Fruit fly (Drosophila melanogaster): ENCODE measurements around the gene CG33700.

DNA sequence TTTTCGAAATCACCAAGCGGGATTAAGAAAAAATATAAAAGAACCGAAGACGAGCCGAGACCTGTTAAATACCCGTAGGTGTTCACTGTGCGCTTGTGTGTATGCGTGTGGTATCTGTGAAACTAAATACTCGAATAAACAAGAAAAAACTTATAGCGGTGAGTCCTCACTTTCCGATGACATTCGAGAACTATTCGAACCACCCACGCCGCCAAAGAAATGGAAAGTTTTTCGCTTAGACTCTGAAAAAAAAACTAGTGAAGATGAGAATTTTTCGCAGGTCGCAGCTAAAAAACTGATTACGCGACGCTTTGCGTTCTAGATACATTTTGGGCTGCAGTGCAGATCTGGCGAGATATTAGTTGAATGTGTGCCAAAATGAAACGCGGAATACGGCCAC lies 22.6 kb upstream of the CG33700 start:
- TF ChIP-seq pad (GFP tag; optimal IDR thresholded peaks at IDR 0.05): no peak
- no peak for TF ChIP-seq Clk (GFP tag; optimal IDR thresholded peaks at IDR 0.05)
- TF ChIP-seq CG7101 (tag; optimal IDR thresholded peaks at IDR 0.05): no peak
- no peak for TF ChIP-seq CG11617 (GFP tag; optimal IDR thresholded peaks at IDR 0.05)
- no peak for TF ChIP-seq Mnt (GFP tag; optimal IDR thresholded peaks at IDR 0.05)
- no peak for TF ChIP-seq cnc (optimal IDR thresholded peaks at IDR 0.05)
- TF ChIP-seq ovo (GFP tag; optimal IDR thresholded peaks at IDR 0.05): no peak
- TF ChIP-seq CG12768 (GFP tag; optimal IDR thresholded peaks at IDR 0.05): no peak
- no peak for TF ChIP-seq kay (GFP tag; ENCODE audit: borderline replicate concordance)
- no peak for TF ChIP-seq cic (GFP tag; optimal IDR thresholded peaks at IDR 0.05)
- no peak for TF ChIP-seq bab1 (GFP tag; optimal IDR thresholded peaks at IDR 0.05)

All from whole organism, adult.